Worm (Caenorhabditis elegans) whole organism, early embryonic: ENCODE results near the gene srh-269.

Source experiments
- B0310.2 ChIP-seq: sonication (generic microtip); optimal IDR thresholded peaks from 2 replicates; lab custom pipeline; 2016; ENCODE audit warnings: mild to moderate bottlenecking, missing genetic modification characterization, missing compliant biosample characterization
- F13C5.2 ChIP-seq: sonication (generic microtip); optimal IDR thresholded peaks from 2 replicates; lab custom pipeline; 2017; ENCODE audit warnings: mild to moderate bottlenecking, missing genetic modification characterization, inconsistent platforms, missing compliant biosample characterization
- ama-1 ChIP-seq: fragments of 150-350 bp; optimal IDR thresholded peaks from 2 replicates; lab custom pipeline; 2014
- ceh-13 ChIP-seq: fragments of 200-800 bp; sonication (Bioruptor generic); optimal IDR thresholded peaks from 2 replicates; lab custom pipeline; 2018; ENCODE audit warnings: mild to moderate bottlenecking, missing genetic modification characterization, missing compliant biosample characterization
- ets-7 ChIP-seq: sonication (generic microtip); optimal IDR thresholded peaks from 2 replicates; lab custom pipeline; 2016; ENCODE audit warnings: missing genotype, missing genetic modification characterization, missing compliant biosample characterization
- flt-1 ChIP-seq: fragments of 200-800 bp; sonication (Bioruptor generic); IDR thresholded peaks from 2 replicates; pipeline ENCODE4 v1.3.6; 2022; ENCODE audit warnings: missing genetic modification characterization, missing compliant biosample characterization
- hmbx-1 ChIP-seq: sonication (generic microtip); optimal IDR thresholded peaks from 2 replicates; lab custom pipeline; 2016; ENCODE audit warnings: mild to moderate bottlenecking, missing genetic modification characterization, missing compliant biosample characterization
- pes-1 ChIP-seq: fragments of 200-800 bp; sonication (Bioruptor generic); IDR thresholded peaks from 2 replicates; pipeline ENCODE4 v1.3.6; 2022; ENCODE audit warnings: missing genetic modification reagents, missing genetic modification characterization, missing compliant biosample characterization
- scrt-1 ChIP-seq: fragments of 200-800 bp; sonication (Bioruptor generic); IDR thresholded peaks from 2 replicates; pipeline ENCODE4 v1.3.6; 2022; ENCODE audit warnings: missing genetic modification characterization, missing compliant biosample characterization
- tbx-37 ChIP-seq: fragments of 200-800 bp; sonication (Bioruptor generic); conservative IDR thresholded peaks from 2 replicates; pipeline ENCODE4 v1.3.6; 2022; ENCODE audit warnings: missing genetic modification reagents, missing genetic modification characterization, missing compliant biosample characterization
- tra-4 ChIP-seq: sonication (generic microtip); optimal IDR thresholded peaks from 2 replicates; lab custom pipeline; 2017; ENCODE audit warnings: missing genetic modification characterization, missing compliant biosample characterization

DNA sequence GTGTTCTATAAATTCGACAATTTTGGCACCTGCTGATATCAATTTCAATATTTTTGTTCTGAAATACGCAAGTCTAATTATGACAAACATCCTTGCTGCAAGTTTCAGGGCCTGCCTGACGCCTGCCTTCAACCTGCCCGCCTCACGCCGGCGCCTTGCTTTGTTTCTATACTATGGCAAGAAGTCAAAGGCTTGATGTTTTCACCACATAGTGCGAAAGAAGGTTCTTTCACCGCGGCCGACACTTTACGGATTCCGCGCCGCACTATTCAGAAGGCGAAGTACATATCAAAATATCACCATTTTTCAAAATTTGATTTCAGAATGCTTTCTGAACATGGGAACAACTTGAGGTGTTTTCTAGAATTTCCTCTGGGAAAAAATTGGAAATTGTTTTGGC, 2.4 kb downstream of the srh-269 start:
- TF ChIP-seq ama-1 (lab: Kevin White, UChicago) (no peak), pes-1 (no peak), F13C5.2 (tag; lab: Kevin White, UChicago) (no peak), tra-4 (no peak), tbx-37 (no peak), flt-1 (GFP tag; lab: Robert Waterston, UW) (no peak), B0310.2 (tag; lab: Kevin White, UChicago) (no peak), scrt-1 (GFP tag; lab: Robert Waterston, UW) (no peak), hmbx-1 (tag; lab: Kevin White, UChicago) (no peak), ceh-13 (GFP tag; lab: Kevin White, UChicago) (no peak), ets-7 (no peak)
